Fruit fly (Drosophila melanogaster) whole organism, prepupa: ENCODE data around the gene Flacc.

Experiments
- Blimp-1 ChIP-seq: fragments of 200-800 bp; sonication (Bioruptor generic); optimal IDR thresholded peaks from 3 replicates; lab custom pipeline; 2017; ENCODE audit warnings: missing biosample characterization, missing genetic modification characterization, mild to moderate bottlenecking, moderate library complexity, missing genetic modification reagents
- CG10631 ChIP-seq: fragments of 200-800 bp; sonication (Bioruptor generic); optimal IDR thresholded peaks from 2 replicates; lab custom pipeline; 2016; ENCODE audit warnings: missing biosample characterization, missing genetic modification characterization
- CG11294 ChIP-seq: fragments of 200-800 bp; sonication (Bioruptor generic); IDR thresholded peaks from 2 replicates; pipeline ENCODE4 v1.3.6; 2022; ENCODE audit warnings: missing biosample characterization, missing genetic modification characterization
- CG11902 ChIP-seq: fragments of 200-800 bp; sonication (Bioruptor generic); optimal IDR thresholded peaks from 3 replicates; lab custom pipeline; 2016; ENCODE audit warnings: missing biosample characterization, missing genetic modification characterization
- CG1621 ChIP-seq: fragments of 200-800 bp; sonication (Bioruptor generic); optimal IDR thresholded peaks from 3 replicates; lab custom pipeline; 2018; ENCODE audit warnings: missing biosample characterization, mild to moderate bottlenecking, missing genetic modification characterization
- CG16779 ChIP-seq: fragments of 200-800 bp; sonication (Bioruptor generic); optimal IDR thresholded peaks from 3 replicates; lab custom pipeline; 2017; ENCODE audit warnings: missing biosample characterization, mild to moderate bottlenecking, missing genetic modification characterization
- CG3032 ChIP-seq: fragments of 200-800 bp; optimal IDR thresholded peaks from 2 replicates; lab custom pipeline; 2019; ENCODE audit warnings: missing biosample characterization, mild to moderate bottlenecking, missing genetic modification characterization, moderate library complexity
- CG31627 ChIP-seq: fragments of 200-800 bp; sonication (Bioruptor generic); optimal IDR thresholded peaks from 3 replicates; lab custom pipeline; 2016; ENCODE audit warnings: missing biosample characterization, missing genetic modification characterization
- CG32006 ChIP-seq: fragments of 200-800 bp; sonication (Bioruptor generic); optimal IDR thresholded peaks from 3 replicates; lab custom pipeline; 2017; ENCODE audit warnings: missing biosample characterization, mild to moderate bottlenecking, missing genetic modification characterization
- CG34406 ChIP-seq: fragments of 200-800 bp; sonication (Bioruptor generic); optimal IDR thresholded peaks from 3 replicates; lab custom pipeline; 2016; ENCODE audit warnings: missing biosample characterization, missing genetic modification characterization
- CG3919 ChIP-seq: fragments of 200-800 bp; sonication (Bioruptor generic); optimal IDR thresholded peaks from 3 replicates; lab custom pipeline; 2016; ENCODE audit warnings: missing biosample characterization, missing genetic modification characterization
- CG4318 ChIP-seq: fragments of 200-800 bp; sonication (Bioruptor generic); optimal IDR thresholded peaks from 3 replicates; lab custom pipeline; 2017; ENCODE audit warnings: missing biosample characterization, mild to moderate bottlenecking, missing genetic modification characterization
- CG6163 ChIP-seq: fragments of 200-800 bp; sonication (Bioruptor generic); IDR thresholded peaks from 3 replicates; pipeline ENCODE4 v1.3.6; 2022; ENCODE audit warnings: missing biosample characterization, missing genetic modification characterization
- CG6276 ChIP-seq: fragments of 200-800 bp; sonication (Bioruptor generic); optimal IDR thresholded peaks from 2 replicates; lab custom pipeline; 2017; ENCODE audit warnings: missing biosample characterization, mild to moderate bottlenecking, missing genetic modification characterization
- CG6792 ChIP-seq: fragments of 200-800 bp; sonication (Bioruptor generic); optimal IDR thresholded peaks from 3 replicates; lab custom pipeline; 2016; ENCODE audit warnings: missing biosample characterization, missing genetic modification characterization
- CG6808 ChIP-seq: fragments of 200-800 bp; sonication (Bioruptor generic); optimal IDR thresholded peaks from 3 replicates; lab custom pipeline; 2017; ENCODE audit warnings: missing biosample characterization, missing genetic modification characterization, mild to moderate bottlenecking, moderate library complexity, missing genetic modification reagents
- CG6854 ChIP-seq: fragments of 200-800 bp; sonication (Bioruptor generic); optimal IDR thresholded peaks from 2 replicates; lab custom pipeline; 2017; ENCODE audit warnings: missing biosample characterization, mild to moderate bottlenecking, missing genetic modification characterization
- CG8319 ChIP-seq: fragments of 200-800 bp; sonication (Bioruptor generic); optimal IDR thresholded peaks from 3 replicates; lab custom pipeline; 2016; ENCODE audit warnings: missing biosample characterization, missing genetic modification characterization
- CG8632 ChIP-seq: fragments of 200-800 bp; sonication (Bioruptor generic); optimal IDR thresholded peaks from 3 replicates; lab custom pipeline; 2016; ENCODE audit warnings: missing biosample characterization, missing genetic modification characterization
- CG9139 ChIP-seq: fragments of 200-800 bp; sonication (Bioruptor generic); optimal IDR thresholded peaks from 3 replicates; lab custom pipeline; 2017; ENCODE audit warnings: missing biosample characterization, mild to moderate bottlenecking, missing genetic modification characterization
- Eip75B ChIP-seq: fragments of 200-800 bp; sonication (Bioruptor generic); optimal IDR thresholded peaks from 3 replicates; lab custom pipeline; 2016; ENCODE audit warnings: missing biosample characterization, missing genetic modification characterization
- Eip93F ChIP-seq: fragments of 200-800 bp; sonication (Bioruptor generic); optimal IDR thresholded peaks from 2 replicates; lab custom pipeline; 2016; ENCODE audit warnings: missing biosample characterization, mild to moderate bottlenecking, missing genetic modification characterization
- Ets21C ChIP-seq: fragments of 200-800 bp; sonication (Bioruptor generic); optimal IDR thresholded peaks from 3 replicates; lab custom pipeline; 2016; ENCODE audit warnings: missing biosample characterization, missing genetic modification characterization
- Ets96B ChIP-seq: fragments of 200-800 bp; optimal IDR thresholded peaks from 2 replicates; lab custom pipeline; 2019; ENCODE audit warnings: missing biosample characterization, mild to moderate bottlenecking, missing genetic modification characterization, moderate library complexity
- Gug ChIP-seq: fragments of 200-800 bp; sonication (Bioruptor generic); IDR thresholded peaks from 2 replicates; pipeline ENCODE4 v1.3.6; 2022; ENCODE audit warnings: missing biosample characterization, missing genetic modification characterization
- Hr38 ChIP-seq: sonication (Bioruptor generic); optimal IDR thresholded peaks from 2 replicates; lab custom pipeline; 2016; ENCODE audit warnings: missing biosample characterization, missing genetic modification characterization
- Lpt ChIP-seq: fragments of 200-800 bp; sonication (Bioruptor generic); optimal IDR thresholded peaks from 3 replicates; lab custom pipeline; 2016; ENCODE audit warnings: missing biosample characterization, missing genetic modification characterization
- Met ChIP-seq: fragments of 200-800 bp; sonication (Bioruptor generic); optimal IDR thresholded peaks from 3 replicates; lab custom pipeline; 2016; ENCODE audit warnings: missing biosample characterization, missing genetic modification characterization
- OdsH ChIP-seq: fragments of 200-800 bp; sonication (Bioruptor generic); optimal IDR thresholded peaks from 3 replicates; lab custom pipeline; 2016; ENCODE audit warnings: missing biosample characterization, missing genetic modification characterization
- Sox102F ChIP-seq: fragments of 200-800 bp; sonication (Bioruptor generic); optimal IDR thresholded peaks from 2 replicates; lab custom pipeline; 2016; ENCODE audit warnings: missing biosample characterization, mild to moderate bottlenecking, missing genetic modification characterization
- Sox14 ChIP-seq: fragments of 200-800 bp; sonication (Bioruptor generic); optimal IDR thresholded peaks from 3 replicates; lab custom pipeline; 2016; ENCODE audit warnings: missing biosample characterization, missing genetic modification characterization
- Sox15 ChIP-seq: fragments of 200-800 bp; sonication (Bioruptor generic); optimal IDR thresholded peaks from 3 replicates; lab custom pipeline; 2016; ENCODE audit warnings: missing biosample characterization, missing genetic modification characterization
- achi ChIP-seq: fragments of 200-800 bp; sonication (Bioruptor generic); optimal IDR thresholded peaks from 3 replicates; lab custom pipeline; 2016; ENCODE audit warnings: missing biosample characterization, missing genetic modification characterization
- cyc ChIP-seq: fragments of 200-800 bp; sonication (Bioruptor generic); optimal IDR thresholded peaks from 3 replicates; lab custom pipeline; 2016; ENCODE audit warnings: missing biosample characterization, missing genetic modification characterization
- dsx ChIP-seq: fragments of 200-800 bp; optimal IDR thresholded peaks from 3 replicates; lab custom pipeline; 2019; ENCODE audit warnings: missing biosample characterization, mild to moderate bottlenecking, missing genetic modification characterization, moderate library complexity; ENCODE audit not compliant: poor library complexity, severe bottlenecking
- eg ChIP-seq: fragments of 200-800 bp; sonication (Bioruptor generic); IDR thresholded peaks from 3 replicates; pipeline ENCODE4 v1.3.6; 2022; ENCODE audit warnings: missing biosample characterization, missing genetic modification characterization
- esn ChIP-seq: fragments of 200-800 bp; sonication (Bioruptor generic); optimal IDR thresholded peaks from 2 replicates; lab custom pipeline; 2016; ENCODE audit warnings: missing biosample characterization, mild to moderate bottlenecking, missing genetic modification characterization, moderate library complexity
- fd59A ChIP-seq: fragments of 200-800 bp; sonication (Bioruptor generic); optimal IDR thresholded peaks from 2 replicates; lab custom pipeline; 2017; ENCODE audit warnings: missing biosample characterization, mild to moderate bottlenecking, missing genetic modification characterization, missing genetic modification reagents
- fd85E ChIP-seq: fragments of 200-800 bp; sonication (Bioruptor generic); optimal IDR thresholded peaks from 3 replicates; lab custom pipeline; 2016; ENCODE audit warnings: missing biosample characterization, missing genetic modification characterization
- fkh ChIP-seq: fragments of 200-800 bp; sonication (Bioruptor generic); optimal IDR thresholded peaks from 3 replicates; lab custom pipeline; 2017; ENCODE audit warnings: missing biosample characterization, mild to moderate bottlenecking, missing genetic modification characterization, moderate library complexity
- lz ChIP-seq: fragments of 200-800 bp; sonication (Bioruptor generic); optimal IDR thresholded peaks from 3 replicates; lab custom pipeline; 2016; ENCODE audit warnings: missing biosample characterization, missing genetic modification characterization
- pdm3 ChIP-seq: fragments of 200-800 bp; sonication (Bioruptor generic); optimal IDR thresholded peaks from 3 replicates; lab custom pipeline; 2016; ENCODE audit warnings: missing biosample characterization, missing genetic modification characterization
- salr ChIP-seq, 2 experiments: fragments of 200-800 bp; sonication (Bioruptor generic); optimal IDR thresholded peaks; 3 replicates each; lab custom pipeline; 2016 to 2018; ENCODE audit warnings: missing biosample characterization in 2 of 2, missing genetic modification characterization in 2 of 2, mild to moderate bottlenecking in 1 of 2
- svp ChIP-seq: fragments of 200-800 bp; sonication (Bioruptor generic); peaks from one replicate; lab custom pipeline; 2016; ENCODE audit warnings: missing biosample characterization, missing genetic modification characterization
- topi ChIP-seq: fragments of 200-800 bp; sonication (Bioruptor generic); optimal IDR thresholded peaks from 3 replicates; lab custom pipeline; 2016; ENCODE audit warnings: missing biosample characterization, missing genetic modification characterization
- vri ChIP-seq: fragments of 200-800 bp; sonication (Bioruptor generic); optimal IDR thresholded peaks from 3 replicates; lab custom pipeline; 2016; ENCODE audit warnings: missing biosample characterization, mild to moderate bottlenecking, missing genetic modification characterization

Flacc gene

dm6 chrX:18938127-18938939 is 44.9 kb upstream of the Flacc start (continued):
- TF ChIP-seq CG11294 (peak; percentile 21; the same call in 1 of the 2 replicates), Hr38 (GFP tag; lab: Kevin White, UChicago) (no peak), CG3919 (peak; percentile 77), esn (GFP tag; lab: Kevin White, UChicago) (peak; percentile 85), lz (GFP tag; lab: Kevin White, UChicago) (peak; percentile 59), achi (GFP tag; lab: Kevin White, UChicago) (peak; percentile 87), CG11902 (peak; percentile 14), CG32006 (peak; percentile 70), svp (peak; percentile 82), fkh (GFP tag; lab: Kevin White, UChicago) (peak; percentile 49), Sox15 (peak; percentile 31), CG4318 (GFP tag; lab: Kevin White, UChicago) (peak; percentile 32), CG1621 (tag; lab: Kevin White, UChicago) (peak; percentile 64), Sox102F (GFP tag; lab: Kevin White, UChicago) (peak; percentile 76), Gug (peak; percentile 36; the same call in 1 of the 2 replicates), Eip93F (GFP tag; lab: Kevin White, UChicago) (peak; percentile 5), CG8319 (GFP tag; lab: Kevin White, UChicago) (peak; percentile 38), Blimp-1 (peak; percentile 37), CG8632 (GFP tag; lab: Kevin White, UChicago) (peak; percentile 87), CG16779 (tag; lab: Kevin White, UChicago) (peak; percentile 74), topi (GFP tag; lab: Kevin White, UChicago) (peak; percentile 63), fd59A (GFP tag; lab: Kevin White, UChicago) (peak; percentile 81), Eip75B (GFP tag; lab: Kevin White, UChicago) (peak; percentile 71), CG34406 (GFP tag; lab: Kevin White, UChicago) (peak; percentile 85), fd85E (GFP tag; lab: Kevin White, UChicago) (no peak), pdm3 (GFP tag; lab: Kevin White, UChicago) (peak; percentile 77), CG9139 (GFP tag; lab: Kevin White, UChicago) (peak; percentile 88), salr (GFP tag; optimal IDR thresholded peaks at IDR 0.05; lab: Kevin White, UChicago) (peak; percentile 62 to 84), CG31627 (GFP tag; lab: Kevin White, UChicago) (peak; percentile 42), Sox14 (peak; percentile 52), CG6792 (GFP tag; lab: Kevin White, UChicago) (peak; percentile 83), Ets96B (peak; percentile 81), vri (peak; percentile 64), CG3032 (tag; lab: Kevin White, UChicago) (peak; percentile 81), CG6808 (GFP tag; lab: Kevin White, UChicago) (peak; percentile 89), CG10631 (peak; percentile 87), Met (peak; percentile 76), CG6276 (peak; percentile 34), CG6163 (peak; percentile 83; the same call in 2 of the 3 replicates), Lpt (peak; percentile 86), OdsH (peak; percentile 84), cyc (peak; percentile 53)

- TF ChIP-seq dsx (GFP tag; lab: Kevin White, UChicago) (no peak), salr (GFP tag; optimal IDR thresholded peaks at IDR 0.05; lab: Kevin White, UChicago) (no peak), vri (no peak), Ets21C (GFP tag; lab: Kevin White, UChicago) (no peak), eg (no peak), CG6808 (GFP tag; lab: Kevin White, UChicago) (no peak), Sox15 (no peak), lz (GFP tag; lab: Kevin White, UChicago) (no peak), CG34406 (GFP tag; lab: Kevin White, UChicago) (no peak), achi (GFP tag; lab: Kevin White, UChicago) (no peak), Blimp-1 (no peak), CG6854 (GFP tag; lab: Kevin White, UChicago) (no peak)
Observed at dm6 chrX:18936606-18937005, 43.2 kb upstream of the Flacc start.
